Fruit fly (Drosophila melanogaster) whole organism, prepupa: Measurements from ENCODE around the gene PGAP2.

Experiments used
- Blimp-1 ChIP-seq: fragments of 200-800 bp; sonication (Bioruptor generic); optimal IDR thresholded peaks from 3 replicates; lab custom pipeline; 2017; ENCODE audit warnings: missing biosample characterization, missing genetic modification characterization, mild to moderate bottlenecking, moderate library complexity, missing genetic modification reagents
- CG10631 ChIP-seq: fragments of 200-800 bp; sonication (Bioruptor generic); optimal IDR thresholded peaks from 2 replicates; lab custom pipeline; 2016; ENCODE audit warnings: missing biosample characterization, missing genetic modification characterization
- CG10669 ChIP-seq: fragments of 200-800 bp; sonication (Bioruptor generic); optimal IDR thresholded peaks from 3 replicates; lab custom pipeline; 2018; ENCODE audit warnings: missing biosample characterization, mild to moderate bottlenecking, missing genetic modification characterization, moderate library complexity
- CG11762 ChIP-seq: fragments of 200-800 bp; sonication (Bioruptor generic); optimal IDR thresholded peaks from 3 replicates; lab custom pipeline; 2016; ENCODE audit warnings: missing biosample characterization, missing genetic modification characterization; ENCODE audit not compliant: insufficient read depth
- CG16779 ChIP-seq: fragments of 200-800 bp; sonication (Bioruptor generic); optimal IDR thresholded peaks from 3 replicates; lab custom pipeline; 2017; ENCODE audit warnings: missing biosample characterization, mild to moderate bottlenecking, missing genetic modification characterization
- CG3032 ChIP-seq: fragments of 200-800 bp; optimal IDR thresholded peaks from 2 replicates; lab custom pipeline; 2019; ENCODE audit warnings: missing biosample characterization, mild to moderate bottlenecking, missing genetic modification characterization, moderate library complexity
- CG31627 ChIP-seq: fragments of 200-800 bp; sonication (Bioruptor generic); optimal IDR thresholded peaks from 3 replicates; lab custom pipeline; 2016; ENCODE audit warnings: missing biosample characterization, missing genetic modification characterization
- CG32006 ChIP-seq: fragments of 200-800 bp; sonication (Bioruptor generic); optimal IDR thresholded peaks from 3 replicates; lab custom pipeline; 2017; ENCODE audit warnings: missing biosample characterization, mild to moderate bottlenecking, missing genetic modification characterization
- CG34406 ChIP-seq: fragments of 200-800 bp; sonication (Bioruptor generic); optimal IDR thresholded peaks from 3 replicates; lab custom pipeline; 2016; ENCODE audit warnings: missing biosample characterization, missing genetic modification characterization
- CG3919 ChIP-seq: fragments of 200-800 bp; sonication (Bioruptor generic); optimal IDR thresholded peaks from 3 replicates; lab custom pipeline; 2016; ENCODE audit warnings: missing biosample characterization, missing genetic modification characterization
- CG6163 ChIP-seq: fragments of 200-800 bp; sonication (Bioruptor generic); IDR thresholded peaks from 3 replicates; pipeline ENCODE4 v1.3.6; 2022; ENCODE audit warnings: missing biosample characterization, missing genetic modification characterization
- CG6276 ChIP-seq: fragments of 200-800 bp; sonication (Bioruptor generic); optimal IDR thresholded peaks from 2 replicates; lab custom pipeline; 2017; ENCODE audit warnings: missing biosample characterization, mild to moderate bottlenecking, missing genetic modification characterization
- CG6792 ChIP-seq: fragments of 200-800 bp; sonication (Bioruptor generic); optimal IDR thresholded peaks from 3 replicates; lab custom pipeline; 2016; ENCODE audit warnings: missing biosample characterization, missing genetic modification characterization
- CG6854 ChIP-seq: fragments of 200-800 bp; sonication (Bioruptor generic); optimal IDR thresholded peaks from 2 replicates; lab custom pipeline; 2017; ENCODE audit warnings: missing biosample characterization, mild to moderate bottlenecking, missing genetic modification characterization
- CG7368 ChIP-seq: fragments of 200-800 bp; sonication (Bioruptor generic); optimal IDR thresholded peaks from 3 replicates; lab custom pipeline; 2016; ENCODE audit warnings: missing biosample characterization, missing genetic modification characterization
- CG8119 ChIP-seq: fragments of 200-800 bp; sonication (Bioruptor generic); IDR thresholded peaks from 3 replicates; pipeline ENCODE4 v1.3.6; 2022; ENCODE audit warnings: missing biosample characterization, missing genetic modification characterization
- CG8319 ChIP-seq: fragments of 200-800 bp; sonication (Bioruptor generic); optimal IDR thresholded peaks from 3 replicates; lab custom pipeline; 2016; ENCODE audit warnings: missing biosample characterization, missing genetic modification characterization
- CG9139 ChIP-seq: fragments of 200-800 bp; sonication (Bioruptor generic); optimal IDR thresholded peaks from 3 replicates; lab custom pipeline; 2017; ENCODE audit warnings: missing biosample characterization, mild to moderate bottlenecking, missing genetic modification characterization
- Eip75B ChIP-seq: fragments of 200-800 bp; sonication (Bioruptor generic); optimal IDR thresholded peaks from 3 replicates; lab custom pipeline; 2016; ENCODE audit warnings: missing biosample characterization, missing genetic modification characterization
- Eip78C ChIP-seq: fragments of 200-800 bp; sonication (Bioruptor generic); peaks from one replicate; lab custom pipeline; 2016; ENCODE audit warnings: missing biosample characterization, missing genetic modification characterization
- Eip93F ChIP-seq: fragments of 200-800 bp; sonication (Bioruptor generic); optimal IDR thresholded peaks from 2 replicates; lab custom pipeline; 2016; ENCODE audit warnings: missing biosample characterization, mild to moderate bottlenecking, missing genetic modification characterization
- Ets21C ChIP-seq: fragments of 200-800 bp; sonication (Bioruptor generic); optimal IDR thresholded peaks from 3 replicates; lab custom pipeline; 2016; ENCODE audit warnings: missing biosample characterization, missing genetic modification characterization
- Ets96B ChIP-seq: fragments of 200-800 bp; optimal IDR thresholded peaks from 2 replicates; lab custom pipeline; 2019; ENCODE audit warnings: missing biosample characterization, mild to moderate bottlenecking, missing genetic modification characterization, moderate library complexity
- Gug ChIP-seq: fragments of 200-800 bp; sonication (Bioruptor generic); IDR thresholded peaks from 2 replicates; pipeline ENCODE4 v1.3.6; 2022; ENCODE audit warnings: missing biosample characterization, missing genetic modification characterization
- Hr39 ChIP-seq: fragments of 200-800 bp; sonication (Bioruptor generic); optimal IDR thresholded peaks from 2 replicates; lab custom pipeline; 2016; ENCODE audit warnings: missing biosample characterization, missing genetic modification characterization
- Hr4 ChIP-seq: fragments of 200-800 bp; sonication (Bioruptor generic); optimal IDR thresholded peaks from 3 replicates; lab custom pipeline; 2016; ENCODE audit warnings: missing biosample characterization, missing genetic modification characterization
- Lpt ChIP-seq: fragments of 200-800 bp; sonication (Bioruptor generic); optimal IDR thresholded peaks from 3 replicates; lab custom pipeline; 2016; ENCODE audit warnings: missing biosample characterization, missing genetic modification characterization
- Met ChIP-seq: fragments of 200-800 bp; sonication (Bioruptor generic); optimal IDR thresholded peaks from 3 replicates; lab custom pipeline; 2016; ENCODE audit warnings: missing biosample characterization, missing genetic modification characterization
- Smox ChIP-seq: fragments of 200-800 bp; sonication (Bioruptor generic); optimal IDR thresholded peaks from 3 replicates; lab custom pipeline; 2016; ENCODE audit warnings: missing biosample characterization, missing genetic modification characterization
- Sox102F ChIP-seq: fragments of 200-800 bp; sonication (Bioruptor generic); optimal IDR thresholded peaks from 2 replicates; lab custom pipeline; 2016; ENCODE audit warnings: missing biosample characterization, mild to moderate bottlenecking, missing genetic modification characterization
- Sox15 ChIP-seq: fragments of 200-800 bp; sonication (Bioruptor generic); optimal IDR thresholded peaks from 3 replicates; lab custom pipeline; 2016; ENCODE audit warnings: missing biosample characterization, missing genetic modification characterization
- acj6 ChIP-seq: fragments of 200-800 bp; sonication (Bioruptor generic); optimal IDR thresholded peaks from 3 replicates; lab custom pipeline; 2016; ENCODE audit warnings: missing biosample characterization, missing genetic modification characterization
- cyc ChIP-seq: fragments of 200-800 bp; sonication (Bioruptor generic); optimal IDR thresholded peaks from 3 replicates; lab custom pipeline; 2016; ENCODE audit warnings: missing biosample characterization, missing genetic modification characterization
- dac ChIP-seq: fragments of 200-800 bp; sonication (Bioruptor generic); optimal IDR thresholded peaks from 2 replicates; lab custom pipeline; 2017; ENCODE audit warnings: missing biosample characterization, mild to moderate bottlenecking, missing genetic modification characterization
- dsx ChIP-seq: fragments of 200-800 bp; optimal IDR thresholded peaks from 3 replicates; lab custom pipeline; 2019; ENCODE audit warnings: missing biosample characterization, mild to moderate bottlenecking, missing genetic modification characterization, moderate library complexity; ENCODE audit not compliant: poor library complexity, severe bottlenecking
- eg ChIP-seq: fragments of 200-800 bp; sonication (Bioruptor generic); IDR thresholded peaks from 3 replicates; pipeline ENCODE4 v1.3.6; 2022; ENCODE audit warnings: missing biosample characterization, missing genetic modification characterization
- esn ChIP-seq: fragments of 200-800 bp; sonication (Bioruptor generic); optimal IDR thresholded peaks from 2 replicates; lab custom pipeline; 2016; ENCODE audit warnings: missing biosample characterization, mild to moderate bottlenecking, missing genetic modification characterization, moderate library complexity
- fd59A ChIP-seq: fragments of 200-800 bp; sonication (Bioruptor generic); optimal IDR thresholded peaks from 2 replicates; lab custom pipeline; 2017; ENCODE audit warnings: missing biosample characterization, mild to moderate bottlenecking, missing genetic modification characterization, missing genetic modification reagents
- fd85E ChIP-seq: fragments of 200-800 bp; sonication (Bioruptor generic); optimal IDR thresholded peaks from 3 replicates; lab custom pipeline; 2016; ENCODE audit warnings: missing biosample characterization, missing genetic modification characterization
- lz ChIP-seq: fragments of 200-800 bp; sonication (Bioruptor generic); optimal IDR thresholded peaks from 3 replicates; lab custom pipeline; 2016; ENCODE audit warnings: missing biosample characterization, missing genetic modification characterization
- pdm3 ChIP-seq: fragments of 200-800 bp; sonication (Bioruptor generic); optimal IDR thresholded peaks from 3 replicates; lab custom pipeline; 2016; ENCODE audit warnings: missing biosample characterization, missing genetic modification characterization
- spab ChIP-seq: fragments of 200-800 bp; sonication (Bioruptor generic); optimal IDR thresholded peaks from 2 replicates; lab custom pipeline; 2017; ENCODE audit warnings: missing biosample characterization, mild to moderate bottlenecking, missing genetic modification characterization, missing genetic modification reagents
- ss ChIP-seq, 2 experiments: fragments of 200-800 bp; sonication (Bioruptor generic); optimal IDR thresholded peaks; 2 replicates in 1 of 2; 3 replicates in 1 of 2; lab custom pipeline; 2017 to 2018; ENCODE audit warnings: mild to moderate bottlenecking in 2 of 2, missing biosample characterization in 2 of 2, missing genetic modification characterization in 2 of 2, moderate library complexity in 1 of 2
- svp ChIP-seq: fragments of 200-800 bp; sonication (Bioruptor generic); peaks from one replicate; lab custom pipeline; 2016; ENCODE audit warnings: missing biosample characterization, missing genetic modification characterization
- topi ChIP-seq: fragments of 200-800 bp; sonication (Bioruptor generic); optimal IDR thresholded peaks from 3 replicates; lab custom pipeline; 2016; ENCODE audit warnings: missing biosample characterization, missing genetic modification characterization
- vri ChIP-seq: fragments of 200-800 bp; sonication (Bioruptor generic); optimal IDR thresholded peaks from 3 replicates; lab custom pipeline; 2016; ENCODE audit warnings: missing biosample characterization, mild to moderate bottlenecking, missing genetic modification characterization

Gene PGAP2

DNA sequence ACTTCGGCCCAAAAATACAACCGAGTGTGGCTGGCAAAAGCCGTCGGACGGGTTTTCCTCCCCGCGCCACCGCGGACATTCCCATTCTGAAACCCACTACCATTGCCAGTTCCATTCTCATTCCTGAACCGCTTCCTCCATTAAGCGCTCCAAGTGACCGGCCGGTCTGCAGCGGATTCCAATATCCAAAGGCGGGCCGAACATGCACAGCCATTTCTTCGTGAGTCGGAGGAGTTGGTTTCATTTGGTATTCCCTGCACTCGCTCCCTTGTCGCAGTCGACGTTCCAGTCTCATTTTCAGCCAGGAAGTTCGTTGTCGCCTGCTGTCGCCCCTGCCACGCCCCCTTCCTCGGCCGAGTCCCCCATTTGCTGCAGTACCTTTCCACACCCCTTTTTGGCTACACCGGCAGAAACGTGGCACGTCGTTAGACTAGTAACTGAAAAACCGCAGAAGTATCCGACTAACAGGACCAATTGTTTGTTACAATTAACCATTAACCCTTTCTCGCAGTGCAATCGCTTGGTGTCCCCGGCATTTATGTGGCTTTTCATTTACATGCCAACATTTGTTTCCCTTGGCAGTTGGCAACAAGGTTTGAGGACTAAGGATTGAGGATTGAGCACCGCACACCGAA lies 28.8 kb upstream of the PGAP2 start (continued):
- TF ChIP-seq lz (GFP tag; lab: Kevin White, UChicago), result peak; percentile 88
- TF ChIP-seq dsx, result peak; percentile 74
- TF ChIP-seq CG7368 (GFP tag; lab: Kevin White, UChicago), result peak; percentile 80
- peak; percentile 78 for TF ChIP-seq acj6 (GFP tag; lab: Kevin White, UChicago)
- peak; percentile 79 for TF ChIP-seq pdm3 (GFP tag; lab: Kevin White, UChicago)
- peak; percentile 43; the same call in 2 of the 3 replicates for TF ChIP-seq eg
- peak; percentile 24 for TF ChIP-seq Lpt (GFP tag; lab: Kevin White, UChicago)
- TF ChIP-seq CG31627 (GFP tag; lab: Kevin White, UChicago), result peak; percentile 87
- TF ChIP-seq CG6792 (GFP tag; lab: Kevin White, UChicago), result peak; percentile 82
- TF ChIP-seq, all 60 proteins: peak for 55

DNA sequence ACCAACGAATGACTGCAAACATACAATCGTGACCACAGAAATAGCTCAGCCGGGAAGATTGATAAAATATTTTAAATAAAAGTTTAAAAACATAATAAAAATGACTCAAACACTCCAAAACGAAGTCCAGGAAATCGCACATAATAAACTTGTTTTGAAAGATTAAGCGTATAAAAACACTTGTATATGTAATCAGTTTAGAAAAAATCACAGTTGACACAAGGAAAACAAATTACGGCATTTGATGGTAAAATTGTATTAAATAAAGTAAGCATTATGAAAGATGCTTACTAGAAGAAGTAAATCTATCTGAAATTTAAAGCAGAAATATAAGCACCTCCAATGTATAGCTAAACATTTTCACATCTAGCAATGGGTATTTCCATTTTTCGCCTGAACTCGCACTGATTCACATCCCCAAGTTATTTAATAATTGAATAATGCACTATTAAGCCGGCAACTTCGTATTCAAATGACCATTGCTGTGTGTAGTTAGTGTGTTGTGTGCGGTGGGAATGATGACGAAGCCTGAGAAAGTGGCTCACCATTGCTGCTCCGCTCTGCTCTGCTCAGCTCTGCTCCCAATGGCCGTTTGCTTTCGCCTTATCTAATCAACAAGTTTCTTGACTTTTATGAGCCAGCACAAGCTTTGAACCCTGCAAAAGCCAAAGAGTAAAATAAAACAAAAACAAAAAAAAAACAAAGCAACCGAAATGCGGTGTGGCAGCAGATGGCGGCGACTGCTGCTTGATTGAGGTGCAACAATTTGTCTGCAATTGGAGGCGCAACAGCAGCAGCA lies 28.1 kb upstream of the PGAP2 start:
- TF ChIP-seq Ets21C (peak; percentile 18), Ets96B (tag; lab: Kevin White, UChicago) (peak; percentile 47), Hr39 (GFP tag; lab: Kevin White, UChicago) (peak; percentile 59), Sox102F (peak; percentile 14), CG7368 (GFP tag; lab: Kevin White, UChicago) (no peak), lz (GFP tag; lab: Kevin White, UChicago) (peak; percentile 46), CG8319 (GFP tag; lab: Kevin White, UChicago) (peak; percentile 27), dsx (no peak), CG10669 (peak; percentile 10), Blimp-1 (GFP tag; lab: Kevin White, UChicago) (no peak), Hr4 (GFP tag; lab: Kevin White, UChicago) (peak; percentile 29), CG3032 (tag; lab: Kevin White, UChicago) (peak; percentile 37), topi (GFP tag; lab: Kevin White, UChicago) (peak; percentile 53), CG34406 (peak; percentile 53), CG6163 (GFP tag; lab: Robert Waterston, UW) (peak; percentile 45; the same call in 2 of the 3 replicates), Met (peak; percentile 36), Eip78C (GFP tag; lab: Kevin White, UChicago) (peak; percentile 88), Lpt (GFP tag; lab: Kevin White, UChicago) (peak; percentile 26), CG8119 (GFP tag; lab: Robert Waterston, UW) (peak; percentile 66), CG9139 (GFP tag; lab: Kevin White, UChicago) (no peak), ss (GFP tag; optimal IDR thresholded peaks at IDR 0.05; lab: Kevin White, UChicago) (no peak), cyc (GFP tag; lab: Kevin White, UChicago) (peak; percentile 29), Eip93F (GFP tag; lab: Kevin White, UChicago) (peak; percentile 4), fd59A (GFP tag; lab: Kevin White, UChicago) (peak; percentile 15), svp (GFP tag; lab: Kevin White, UChicago) (peak; percentile 83), CG10631 (peak; percentile 50), fd85E (GFP tag; lab: Kevin White, UChicago) (no peak), CG3919 (GFP tag; lab: Kevin White, UChicago) (peak; percentile 55), CG16779 (tag; lab: Kevin White, UChicago) (no peak), CG6792 (GFP tag; lab: Kevin White, UChicago) (peak; percentile 4), Eip75B (GFP tag; lab: Kevin White, UChicago) (peak; percentile 41), esn (peak; percentile 63), Smox (GFP tag; lab: Kevin White, UChicago) (peak; percentile 44), dac (no peak), vri (no peak), CG32006 (GFP tag; lab: Kevin White, UChicago) (peak; percentile 87), CG11762 (peak; percentile 13), CG31627 (GFP tag; lab: Kevin White, UChicago) (peak; percentile 56), eg (peak; percentile 52; the same call in 1 of the 3 replicates), CG6854 (peak; percentile 73), Gug (GFP tag; lab: Robert Waterston, UW) (no peak), spab (peak; percentile 24), CG6276 (GFP tag; lab: Kevin White, UChicago) (peak; percentile 71), Sox15 (GFP tag; lab: Kevin White, UChicago) (peak; percentile 37)
